Fruit fly (Drosophila melanogaster) whole organism, prepupa: ENCODE results near the gene Pep.

Experiments used
- Blimp-1 ChIP-seq: fragments of 200-800 bp; sonication (Bioruptor generic); optimal IDR thresholded peaks from 3 replicates; lab custom pipeline; 2017; ENCODE audit warnings: missing biosample characterization, missing genetic modification characterization, mild to moderate bottlenecking, moderate library complexity, missing genetic modification reagents
- CG10631 ChIP-seq: fragments of 200-800 bp; sonication (Bioruptor generic); optimal IDR thresholded peaks from 2 replicates; lab custom pipeline; 2016; ENCODE audit warnings: missing biosample characterization, missing genetic modification characterization
- CG11902 ChIP-seq: fragments of 200-800 bp; sonication (Bioruptor generic); optimal IDR thresholded peaks from 3 replicates; lab custom pipeline; 2016; ENCODE audit warnings: missing biosample characterization, missing genetic modification characterization
- CG15336 ChIP-seq: fragments of 200-800 bp; sonication (Bioruptor generic); IDR thresholded peaks from 2 replicates; pipeline ENCODE4 v1.3.6; 2022; ENCODE audit warnings: missing biosample characterization, missing genetic modification characterization
- CG31627 ChIP-seq: fragments of 200-800 bp; sonication (Bioruptor generic); optimal IDR thresholded peaks from 3 replicates; lab custom pipeline; 2016; ENCODE audit warnings: missing biosample characterization, missing genetic modification characterization
- CG32006 ChIP-seq: fragments of 200-800 bp; sonication (Bioruptor generic); optimal IDR thresholded peaks from 3 replicates; lab custom pipeline; 2017; ENCODE audit warnings: missing biosample characterization, mild to moderate bottlenecking, missing genetic modification characterization
- CG34406 ChIP-seq: fragments of 200-800 bp; sonication (Bioruptor generic); optimal IDR thresholded peaks from 3 replicates; lab custom pipeline; 2016; ENCODE audit warnings: missing biosample characterization, missing genetic modification characterization
- CG3919 ChIP-seq: fragments of 200-800 bp; sonication (Bioruptor generic); optimal IDR thresholded peaks from 3 replicates; lab custom pipeline; 2016; ENCODE audit warnings: missing biosample characterization, missing genetic modification characterization
- CG4318 ChIP-seq: fragments of 200-800 bp; sonication (Bioruptor generic); optimal IDR thresholded peaks from 3 replicates; lab custom pipeline; 2017; ENCODE audit warnings: missing biosample characterization, mild to moderate bottlenecking, missing genetic modification characterization
- CG6163 ChIP-seq: fragments of 200-800 bp; sonication (Bioruptor generic); IDR thresholded peaks from 3 replicates; pipeline ENCODE4 v1.3.6; 2022; ENCODE audit warnings: missing biosample characterization, missing genetic modification characterization
- CG6276 ChIP-seq: fragments of 200-800 bp; sonication (Bioruptor generic); optimal IDR thresholded peaks from 2 replicates; lab custom pipeline; 2017; ENCODE audit warnings: missing biosample characterization, mild to moderate bottlenecking, missing genetic modification characterization
- CG6808 ChIP-seq: fragments of 200-800 bp; sonication (Bioruptor generic); optimal IDR thresholded peaks from 3 replicates; lab custom pipeline; 2017; ENCODE audit warnings: missing biosample characterization, missing genetic modification characterization, mild to moderate bottlenecking, moderate library complexity, missing genetic modification reagents
- CG8119 ChIP-seq: fragments of 200-800 bp; sonication (Bioruptor generic); IDR thresholded peaks from 3 replicates; pipeline ENCODE4 v1.3.6; 2022; ENCODE audit warnings: missing biosample characterization, missing genetic modification characterization
- CG8319 ChIP-seq: fragments of 200-800 bp; sonication (Bioruptor generic); optimal IDR thresholded peaks from 3 replicates; lab custom pipeline; 2016; ENCODE audit warnings: missing biosample characterization, missing genetic modification characterization
- CG8632 ChIP-seq: fragments of 200-800 bp; sonication (Bioruptor generic); optimal IDR thresholded peaks from 3 replicates; lab custom pipeline; 2016; ENCODE audit warnings: missing biosample characterization, missing genetic modification characterization
- CG9139 ChIP-seq: fragments of 200-800 bp; sonication (Bioruptor generic); optimal IDR thresholded peaks from 3 replicates; lab custom pipeline; 2017; ENCODE audit warnings: missing biosample characterization, mild to moderate bottlenecking, missing genetic modification characterization
- Eip75B ChIP-seq: fragments of 200-800 bp; sonication (Bioruptor generic); optimal IDR thresholded peaks from 3 replicates; lab custom pipeline; 2016; ENCODE audit warnings: missing biosample characterization, missing genetic modification characterization
- Eip78C ChIP-seq: fragments of 200-800 bp; sonication (Bioruptor generic); peaks from one replicate; lab custom pipeline; 2016; ENCODE audit warnings: missing biosample characterization, missing genetic modification characterization
- Ets96B ChIP-seq: fragments of 200-800 bp; optimal IDR thresholded peaks from 2 replicates; lab custom pipeline; 2019; ENCODE audit warnings: missing biosample characterization, mild to moderate bottlenecking, missing genetic modification characterization, moderate library complexity
- Gug ChIP-seq: fragments of 200-800 bp; sonication (Bioruptor generic); IDR thresholded peaks from 2 replicates; pipeline ENCODE4 v1.3.6; 2022; ENCODE audit warnings: missing biosample characterization, missing genetic modification characterization
- Hr38 ChIP-seq: sonication (Bioruptor generic); optimal IDR thresholded peaks from 2 replicates; lab custom pipeline; 2016; ENCODE audit warnings: missing biosample characterization, missing genetic modification characterization
- Hr4 ChIP-seq: fragments of 200-800 bp; sonication (Bioruptor generic); optimal IDR thresholded peaks from 3 replicates; lab custom pipeline; 2016; ENCODE audit warnings: missing biosample characterization, missing genetic modification characterization
- Met ChIP-seq: fragments of 200-800 bp; sonication (Bioruptor generic); optimal IDR thresholded peaks from 3 replicates; lab custom pipeline; 2016; ENCODE audit warnings: missing biosample characterization, missing genetic modification characterization
- OdsH ChIP-seq: fragments of 200-800 bp; sonication (Bioruptor generic); optimal IDR thresholded peaks from 3 replicates; lab custom pipeline; 2016; ENCODE audit warnings: missing biosample characterization, missing genetic modification characterization
- Smox ChIP-seq: fragments of 200-800 bp; sonication (Bioruptor generic); optimal IDR thresholded peaks from 3 replicates; lab custom pipeline; 2016; ENCODE audit warnings: missing biosample characterization, missing genetic modification characterization
- Sox102F ChIP-seq: fragments of 200-800 bp; sonication (Bioruptor generic); optimal IDR thresholded peaks from 2 replicates; lab custom pipeline; 2016; ENCODE audit warnings: missing biosample characterization, mild to moderate bottlenecking, missing genetic modification characterization
- Sox14 ChIP-seq: fragments of 200-800 bp; sonication (Bioruptor generic); optimal IDR thresholded peaks from 3 replicates; lab custom pipeline; 2016; ENCODE audit warnings: missing biosample characterization, missing genetic modification characterization
- acj6 ChIP-seq: fragments of 200-800 bp; sonication (Bioruptor generic); optimal IDR thresholded peaks from 3 replicates; lab custom pipeline; 2016; ENCODE audit warnings: missing biosample characterization, missing genetic modification characterization
- cyc ChIP-seq: fragments of 200-800 bp; sonication (Bioruptor generic); optimal IDR thresholded peaks from 3 replicates; lab custom pipeline; 2016; ENCODE audit warnings: missing biosample characterization, missing genetic modification characterization
- dsx ChIP-seq: fragments of 200-800 bp; optimal IDR thresholded peaks from 3 replicates; lab custom pipeline; 2019; ENCODE audit warnings: missing biosample characterization, mild to moderate bottlenecking, missing genetic modification characterization, moderate library complexity; ENCODE audit not compliant: poor library complexity, severe bottlenecking
- esn ChIP-seq: fragments of 200-800 bp; sonication (Bioruptor generic); optimal IDR thresholded peaks from 2 replicates; lab custom pipeline; 2016; ENCODE audit warnings: missing biosample characterization, mild to moderate bottlenecking, missing genetic modification characterization, moderate library complexity
- fd59A ChIP-seq: fragments of 200-800 bp; sonication (Bioruptor generic); optimal IDR thresholded peaks from 2 replicates; lab custom pipeline; 2017; ENCODE audit warnings: missing biosample characterization, mild to moderate bottlenecking, missing genetic modification characterization, missing genetic modification reagents
- fd85E ChIP-seq: fragments of 200-800 bp; sonication (Bioruptor generic); optimal IDR thresholded peaks from 3 replicates; lab custom pipeline; 2016; ENCODE audit warnings: missing biosample characterization, missing genetic modification characterization
- fkh ChIP-seq: fragments of 200-800 bp; sonication (Bioruptor generic); optimal IDR thresholded peaks from 3 replicates; lab custom pipeline; 2017; ENCODE audit warnings: missing biosample characterization, mild to moderate bottlenecking, missing genetic modification characterization, moderate library complexity
- lz ChIP-seq: fragments of 200-800 bp; sonication (Bioruptor generic); optimal IDR thresholded peaks from 3 replicates; lab custom pipeline; 2016; ENCODE audit warnings: missing biosample characterization, missing genetic modification characterization
- net ChIP-seq: fragments of 200-800 bp; sonication (Bioruptor generic); optimal IDR thresholded peaks from 3 replicates; lab custom pipeline; 2016; ENCODE audit warnings: missing biosample characterization, missing genetic modification characterization
- pdm3 ChIP-seq: fragments of 200-800 bp; sonication (Bioruptor generic); optimal IDR thresholded peaks from 3 replicates; lab custom pipeline; 2016; ENCODE audit warnings: missing biosample characterization, missing genetic modification characterization
- spab ChIP-seq: fragments of 200-800 bp; sonication (Bioruptor generic); optimal IDR thresholded peaks from 2 replicates; lab custom pipeline; 2017; ENCODE audit warnings: missing biosample characterization, mild to moderate bottlenecking, missing genetic modification characterization, missing genetic modification reagents
- ss ChIP-seq, 2 experiments: fragments of 200-800 bp; sonication (Bioruptor generic); optimal IDR thresholded peaks; 2 replicates in 1 of 2; 3 replicates in 1 of 2; lab custom pipeline; 2017 to 2018; ENCODE audit warnings: mild to moderate bottlenecking in 2 of 2, missing biosample characterization in 2 of 2, missing genetic modification characterization in 2 of 2, moderate library complexity in 1 of 2
- svp ChIP-seq: fragments of 200-800 bp; sonication (Bioruptor generic); peaks from one replicate; lab custom pipeline; 2016; ENCODE audit warnings: missing biosample characterization, missing genetic modification characterization
- vri ChIP-seq: fragments of 200-800 bp; sonication (Bioruptor generic); optimal IDR thresholded peaks from 3 replicates; lab custom pipeline; 2016; ENCODE audit warnings: missing biosample characterization, mild to moderate bottlenecking, missing genetic modification characterization

The Pep gene

DNA sequence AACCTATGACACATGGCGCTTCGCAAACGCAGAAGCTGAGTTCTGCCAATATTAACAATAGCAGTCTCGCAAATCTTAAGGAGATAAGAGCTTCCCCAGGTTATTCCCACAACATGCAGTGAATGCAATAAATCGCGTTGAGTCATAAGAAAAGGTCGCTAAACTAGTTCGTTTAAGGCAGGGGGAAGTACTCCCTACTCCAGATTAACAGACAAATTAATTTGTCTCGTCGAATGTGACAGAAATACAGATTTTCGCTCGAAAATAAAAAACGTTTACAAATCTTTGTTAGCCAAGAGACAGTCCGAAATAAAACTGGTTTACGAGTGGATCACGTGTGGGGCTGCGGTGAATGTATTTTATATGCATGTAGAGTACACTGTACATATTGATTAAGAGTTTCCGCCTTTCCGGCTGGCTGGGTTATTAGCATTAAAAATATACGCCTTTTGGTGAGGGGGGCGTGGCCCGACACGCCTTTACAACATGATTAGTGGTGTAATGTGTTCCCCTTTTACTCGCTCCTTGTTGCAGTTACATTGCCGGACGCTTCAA is 19.2 kb downstream of the Pep start:
- no peak for TF ChIP-seq net (GFP tag; lab: Kevin White, UChicago)
- no peak for TF ChIP-seq Eip75B
- TF ChIP-seq CG6163, result no peak
- TF ChIP-seq OdsH, result no peak
- no peak for TF ChIP-seq CG10631 (GFP tag; lab: Kevin White, UChicago)
- TF ChIP-seq Blimp-1 (GFP tag; lab: Kevin White, UChicago), result no peak
- peak; percentile 57 for TF ChIP-seq Eip78C (GFP tag; lab: Kevin White, UChicago)
- TF ChIP-seq CG6808 (GFP tag; lab: Kevin White, UChicago), result peak; percentile 28
- TF ChIP-seq ss (GFP tag; optimal IDR thresholded peaks at IDR 0.05; lab: Kevin White, UChicago), result peak; percentile 26 to 29
- no peak for TF ChIP-seq acj6
- TF ChIP-seq Ets96B, result no peak
- TF ChIP-seq svp, result peak; percentile 68
- no peak for TF ChIP-seq lz (GFP tag; lab: Kevin White, UChicago)
- no peak for TF ChIP-seq CG11902 (GFP tag; lab: Kevin White, UChicago)
- no peak for TF ChIP-seq Hr4 (GFP tag; lab: Kevin White, UChicago)

DNA sequence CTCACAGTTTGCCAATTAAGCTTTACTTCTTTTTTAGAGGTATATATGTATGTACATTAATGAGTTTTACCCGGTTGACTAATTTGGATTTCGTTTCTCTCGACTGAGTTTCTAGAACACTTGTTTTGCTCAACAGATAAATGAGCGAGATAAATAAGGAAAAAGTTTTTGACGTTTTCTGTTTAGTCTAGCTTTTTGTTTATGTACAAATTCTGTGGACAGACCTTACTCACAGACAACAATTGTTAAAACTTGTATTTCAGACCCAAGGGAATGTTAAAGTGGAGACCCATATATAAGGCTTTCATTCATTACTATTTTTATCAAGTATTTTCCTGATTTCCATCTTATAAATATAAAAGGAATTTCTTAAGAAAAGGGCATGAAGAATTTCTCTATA is 19.8 kb downstream of the Pep start:
- TF ChIP-seq fkh (GFP tag; lab: Kevin White, UChicago) (peak; percentile 11), pdm3 (no peak)

DNA sequence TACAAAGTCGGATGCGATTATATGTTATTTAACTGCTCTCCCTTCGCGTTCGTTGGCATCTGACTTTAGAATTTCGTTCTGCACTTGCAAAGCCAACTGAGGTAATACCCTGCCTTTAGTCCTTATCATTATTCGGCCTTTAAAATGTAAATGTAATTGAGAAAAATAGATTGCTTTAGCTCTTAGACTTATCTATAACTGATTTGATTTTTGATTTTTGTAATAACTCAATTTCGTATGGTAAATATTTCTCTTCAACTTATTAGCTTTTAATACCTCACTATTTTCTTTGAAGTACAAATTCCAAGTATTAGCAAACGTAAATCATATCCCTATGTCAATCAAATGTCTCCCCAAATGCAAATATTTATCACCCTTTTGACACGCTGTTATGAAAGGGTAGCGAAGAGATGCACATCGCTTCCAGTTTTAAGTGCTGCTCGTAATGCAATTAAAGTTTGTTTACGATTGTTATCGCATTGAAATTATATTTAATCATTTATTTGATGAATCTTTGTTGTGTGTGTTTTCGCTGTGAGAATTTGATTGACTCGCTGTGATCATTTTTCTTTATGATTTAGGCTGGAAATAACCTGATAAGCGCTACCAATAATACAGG is 20.5 kb downstream of the Pep start:
- TF ChIP-seq CG10631 (GFP tag; lab: Kevin White, UChicago) (no peak), net (GFP tag; lab: Kevin White, UChicago) (no peak), dsx (GFP tag; lab: Kevin White, UChicago) (peak; percentile 34), CG32006 (peak; percentile 18), Eip75B (no peak), CG3919 (no peak), CG6808 (GFP tag; lab: Kevin White, UChicago) (no peak), Ets96B (no peak), Hr4 (GFP tag; lab: Kevin White, UChicago) (peak; percentile 20), svp (peak; percentile 81), lz (GFP tag; lab: Kevin White, UChicago) (peak; percentile 11), CG11902 (GFP tag; lab: Kevin White, UChicago) (no peak), fd59A (no peak), Blimp-1 (GFP tag; lab: Kevin White, UChicago) (no peak), Eip78C (GFP tag; lab: Kevin White, UChicago) (peak; percentile 75), CG6163 (no peak), CG8319 (GFP tag; lab: Kevin White, UChicago) (no peak), Sox102F (peak; percentile 19), Sox14 (peak; percentile 5), Hr38 (no peak), cyc (GFP tag; lab: Kevin White, UChicago) (no peak), CG6276 (GFP tag; lab: Kevin White, UChicago) (no peak), vri (GFP tag; lab: Kevin White, UChicago) (peak; percentile 48), CG8119 (GFP tag; lab: Robert Waterston, UW) (no peak), esn (peak; percentile 15), Met (GFP tag; lab: Kevin White, UChicago) (peak; percentile 4), spab (GFP tag; lab: Kevin White, UChicago) (no peak), CG31627 (GFP tag; lab: Kevin White, UChicago) (no peak), CG9139 (GFP tag; lab: Kevin White, UChicago) (no peak), fd85E (GFP tag; lab: Kevin White, UChicago) (no peak), CG34406 (GFP tag; lab: Kevin White, UChicago) (no peak), CG8632 (GFP tag; lab: Kevin White, UChicago) (no peak), Gug (no peak), Smox (GFP tag; lab: Kevin White, UChicago) (no peak), CG4318 (GFP tag; lab: Kevin White, UChicago) (no peak), fkh (GFP tag; lab: Kevin White, UChicago) (no peak), CG15336 (no peak)
